Worm (Caenorhabditis elegans) whole organism, L3 larva: Measurements from ENCODE around the gene nep-16.

ENCODE experiments used
- R02D3.7 ChIP-seq: fragments of 150-350 bp; optimal IDR thresholded peaks from 2 replicates; lab custom pipeline; 2014; ENCODE audit warnings: missing biosample characterization, missing genetic modification characterization
- ZK546.5 ChIP-seq: sonication (generic microtip); optimal IDR thresholded peaks from 2 replicates; lab custom pipeline; 2017; ENCODE audit warnings: missing biosample characterization, missing genetic modification characterization
- aly-2 ChIP-seq: fragments of 150-350 bp; optimal IDR thresholded peaks from 2 replicates; lab custom pipeline; 2014; ENCODE audit warnings: missing biosample characterization, missing genetic modification characterization
- ama-1 ChIP-seq: fragments of 150-350 bp; optimal IDR thresholded peaks from 2 replicates; lab custom pipeline; 2018
- ceh-16 ChIP-seq: sonication (generic microtip); optimal IDR thresholded peaks from 2 replicates; lab custom pipeline; 2017; ENCODE audit warnings: missing biosample characterization, missing genetic modification characterization
- ceh-28 ChIP-seq: fragments of 150-350 bp; optimal IDR thresholded peaks from 2 replicates; lab custom pipeline; 2014; ENCODE audit warnings: missing biosample characterization, missing genetic modification reagents, missing genetic modification characterization
- ceh-9 ChIP-seq: sonication (generic microtip); optimal IDR thresholded peaks from 2 replicates; lab custom pipeline; 2018; ENCODE audit warnings: missing biosample characterization, missing genetic modification characterization
- daf-12 ChIP-seq: fragments of 150-350 bp; optimal IDR thresholded peaks from 2 replicates; lab custom pipeline; 2014; ENCODE audit warnings: missing biosample characterization, missing genetic modification reagents, missing genetic modification characterization
- egl-5 ChIP-seq: fragments of 150-350 bp; optimal IDR thresholded peaks from 2 replicates; lab custom pipeline; 2017; ENCODE audit warnings: missing biosample characterization, missing genetic modification reagents, missing genetic modification characterization, inconsistent platforms
- elt-2 ChIP-seq: sonication (generic microtip); optimal IDR thresholded peaks from 2 replicates; lab custom pipeline; 2016; ENCODE audit warnings: missing genetic modification reagents, mild to moderate bottlenecking, missing genetic modification characterization, missing compliant biosample characterization
- elt-3 ChIP-seq, 3 experiments: fragments of 150-350 bp in 1 of 3; sonication (generic microtip) in 2 of 3; optimal IDR thresholded peaks; 2 replicates in 2 of 3; 4 replicates in 1 of 3; lab custom pipeline; 2014 to 2017; ENCODE audit warnings: missing biosample characterization in 3 of 3, missing genetic modification characterization in 3 of 3
- fkh-10 ChIP-seq: sonication (generic microtip); optimal IDR thresholded peaks from 2 replicates; lab custom pipeline; 2017; ENCODE audit warnings: missing biosample characterization, missing genetic modification reagents, missing genetic modification characterization
- fkh-2 ChIP-seq: fragments of 150-350 bp; optimal IDR thresholded peaks from 2 replicates; lab custom pipeline; 2014; ENCODE audit warnings: missing biosample characterization, missing genetic modification reagents, missing genetic modification characterization
- hmg-11 ChIP-seq: sonication (generic microtip); optimal IDR thresholded peaks from 2 replicates; lab custom pipeline; 2016; ENCODE audit warnings: missing genetic modification characterization, missing compliant biosample characterization
- jun-1 ChIP-seq: fragments of 150-350 bp; optimal IDR thresholded peaks from 2 replicates; lab custom pipeline; 2014; ENCODE audit warnings: missing biosample characterization, missing genetic modification reagents, missing genetic modification characterization
- lin-15B ChIP-seq: fragments of 150-350 bp; optimal IDR thresholded peaks from 2 replicates; lab custom pipeline; 2014; ENCODE audit warnings: missing biosample characterization, missing genetic modification characterization
- lin-39 ChIP-seq: fragments of 150-350 bp; optimal IDR thresholded peaks from 2 replicates; lab custom pipeline; 2018; ENCODE audit warnings: missing biosample characterization, missing genetic modification reagents, missing genetic modification characterization
- mdl-1 ChIP-seq: fragments of 150-350 bp; optimal IDR thresholded peaks from 2 replicates; lab custom pipeline; 2014; ENCODE audit warnings: missing biosample characterization, missing genetic modification characterization
- nfya-1 ChIP-seq: sonication (generic microtip); optimal IDR thresholded peaks from 2 replicates; lab custom pipeline; 2017; ENCODE audit warnings: missing genetic modification characterization, mild to moderate bottlenecking, missing compliant biosample characterization, antibody characterized with exemption, moderate library complexity; ENCODE audit not compliant: insufficient read depth
- nhr-237 ChIP-seq: fragments of 150-350 bp; optimal IDR thresholded peaks from 2 replicates; lab custom pipeline; 2014; ENCODE audit warnings: missing biosample characterization, missing genetic modification characterization
- nhr-25 ChIP-seq: sonication (generic microtip); optimal IDR thresholded peaks from 2 replicates; lab custom pipeline; 2017; ENCODE audit warnings: missing biosample characterization, missing genetic modification characterization
- nhr-28 ChIP-seq: fragments of 150-350 bp; optimal IDR thresholded peaks from 2 replicates; lab custom pipeline; 2014; ENCODE audit warnings: missing biosample characterization, missing genetic modification characterization
- nhr-43 ChIP-seq: sonication (generic microtip); optimal IDR thresholded peaks from 2 replicates; lab custom pipeline; 2016; ENCODE audit warnings: mild to moderate bottlenecking, missing genetic modification characterization, missing compliant biosample characterization; ENCODE audit not compliant: poor library complexity, severe bottlenecking
- nhr-67 ChIP-seq: fragments of 150-350 bp; optimal IDR thresholded peaks from 2 replicates; lab custom pipeline; 2014; ENCODE audit warnings: missing biosample characterization, missing genetic modification characterization
- pha-4 ChIP-seq: fragments of 150-350 bp; optimal IDR thresholded peaks from 2 replicates; lab custom pipeline; 2014; ENCODE audit warnings: missing biosample characterization, missing genetic modification reagents, missing genetic modification characterization
- pqm-1 ChIP-seq: fragments of 150-350 bp; optimal IDR thresholded peaks from 2 replicates; lab custom pipeline; 2017; ENCODE audit warnings: missing biosample characterization, missing genetic modification characterization, inconsistent platforms
- sea-2 ChIP-seq: fragments of 150-350 bp; sonication (generic microtip); optimal IDR thresholded peaks from 4 replicates; lab custom pipeline; 2014; ENCODE audit warnings: missing biosample characterization, missing genetic modification reagents, missing genetic modification characterization
- skn-1 ChIP-seq: fragments of 150-350 bp; optimal IDR thresholded peaks from 2 replicates; lab custom pipeline; 2014; ENCODE audit warnings: missing biosample characterization, missing genetic modification characterization
- snpc-4 ChIP-seq: fragments of 150-350 bp; optimal IDR thresholded peaks from 2 replicates; lab custom pipeline; 2014; ENCODE audit warnings: missing biosample characterization, missing genetic modification characterization
- zag-1 ChIP-seq: fragments of 150-350 bp; optimal IDR thresholded peaks from 2 replicates; lab custom pipeline; 2014; ENCODE audit warnings: missing biosample characterization, missing genetic modification characterization
- ztf-11 ChIP-seq: fragments of 150-350 bp; optimal IDR thresholded peaks from 2 replicates; lab custom pipeline; 2014; ENCODE audit warnings: missing biosample characterization, missing genetic modification characterization
- ztf-4 ChIP-seq: fragments of 150-350 bp; optimal IDR thresholded peaks from 2 replicates; lab custom pipeline; 2014; ENCODE audit warnings: missing biosample characterization, missing genetic modification characterization

nep-16 gene

DNA sequence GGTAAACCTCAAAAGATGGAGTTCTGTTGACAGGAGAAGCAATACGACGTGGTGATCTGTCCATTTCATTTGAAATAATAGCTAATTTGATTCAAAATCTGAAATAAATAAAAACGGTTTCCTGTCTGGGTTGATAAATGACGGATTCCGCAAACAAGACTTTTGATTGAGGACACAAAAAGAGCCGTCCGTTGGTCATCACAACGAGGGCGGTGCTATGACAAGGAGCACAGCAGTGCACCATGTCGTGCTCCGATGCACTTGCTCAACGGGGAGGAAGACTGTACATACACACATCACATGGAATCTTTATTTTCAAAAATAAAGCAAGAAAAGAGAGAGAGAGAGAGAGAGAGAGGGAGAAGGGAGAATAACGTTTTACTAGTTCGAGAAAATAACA is at the start of gene nep-16:
Gene nep-16, minus strand, starts transcription at position 101 of the 400 bp plus-strand sequence.
- TF ChIP-seq ztf-11 (tag; lab: Kevin White, UChicago) (no peak), ztf-4 (tag; lab: Kevin White, UChicago) (no peak), hmg-11 (tag; lab: Kevin White, UChicago) (no peak), aly-2 (no peak), sea-2 (GFP tag; lab: Kevin White, UChicago) (no peak), ceh-16 (tag; lab: Kevin White, UChicago) (no peak), ceh-9 (tag; lab: Kevin White, UChicago) (no peak)

DNA sequence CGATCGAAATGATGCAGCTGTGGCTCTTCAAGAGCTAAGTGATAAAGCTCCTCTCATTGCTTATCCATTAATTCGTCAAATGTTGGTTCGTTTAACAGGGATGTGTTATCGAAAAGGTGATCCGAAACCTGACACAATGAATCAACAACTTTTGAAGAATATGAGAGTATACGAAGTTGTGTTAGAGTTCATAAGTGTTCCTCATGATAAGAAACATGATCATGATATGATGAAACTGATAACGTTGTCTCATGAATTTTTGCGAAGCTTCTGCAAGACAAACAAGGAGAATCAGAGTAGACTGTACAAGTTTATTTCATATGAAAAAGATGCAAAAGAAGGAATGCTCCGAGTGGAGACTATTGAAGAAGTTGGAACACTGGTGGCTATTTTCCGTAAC is 47.7 kb upstream of the nep-16 start:
- no peak for TF ChIP-seq mdl-1 (tag; lab: Kevin White, UChicago)
- TF ChIP-seq nhr-25 = no peak
- no peak for TF ChIP-seq ZK546.5
- no peak for TF ChIP-seq ceh-16 (tag; lab: Kevin White, UChicago)
- TF ChIP-seq sea-2 (GFP tag; lab: Kevin White, UChicago) = no peak
- TF ChIP-seq pqm-1 (tag; lab: Kevin White, UChicago) = peak; percentile 23
- TF ChIP-seq skn-1 = no peak
- no peak for TF ChIP-seq ceh-28
- peak; percentile 85 for TF ChIP-seq elt-2
- TF ChIP-seq, all 47 proteins: peak for 2

DNA sequence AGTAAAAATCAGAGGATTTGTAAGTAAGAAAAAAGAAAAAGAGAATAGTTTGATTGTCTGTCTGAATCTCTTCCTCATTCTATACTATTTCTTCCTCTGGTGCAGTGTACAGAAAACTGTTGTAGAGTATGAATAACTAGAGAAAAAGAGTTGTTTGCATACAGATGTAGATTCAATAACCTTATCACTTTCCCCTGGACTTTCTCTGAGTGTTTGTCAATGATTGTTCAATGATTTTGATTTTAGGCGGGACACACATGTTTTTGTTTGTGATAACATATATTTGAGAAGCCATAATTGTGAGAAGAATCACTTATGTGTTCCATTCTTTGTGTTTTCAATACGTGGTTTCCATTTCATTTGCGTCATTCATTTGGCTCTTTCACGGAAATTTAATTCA is 37.5 kb upstream of the nep-16 start:
- TF ChIP-seq snpc-4 (no peak), nhr-237 (tag; lab: Kevin White, UChicago) (no peak), nhr-43 (tag; lab: Kevin White, UChicago) (no peak), nhr-28 (tag; lab: Kevin White, UChicago) (no peak), fkh-10 (GFP tag; lab: Kevin White, UChicago) (no peak), jun-1 (tag; lab: Kevin White, UChicago) (peak; percentile 43), ZK546.5 (no peak), pqm-1 (tag; lab: Kevin White, UChicago) (peak; percentile 62), elt-2 (peak; percentile 83), pha-4 (tag; lab: Kevin White, UChicago) (peak; percentile 69), elt-3 (tag; optimal IDR thresholded peaks at IDR 0.05; lab: Kevin White, UChicago) (no peak)
- TF ChIP-seq, all 47 proteins: peak for 4

DNA sequence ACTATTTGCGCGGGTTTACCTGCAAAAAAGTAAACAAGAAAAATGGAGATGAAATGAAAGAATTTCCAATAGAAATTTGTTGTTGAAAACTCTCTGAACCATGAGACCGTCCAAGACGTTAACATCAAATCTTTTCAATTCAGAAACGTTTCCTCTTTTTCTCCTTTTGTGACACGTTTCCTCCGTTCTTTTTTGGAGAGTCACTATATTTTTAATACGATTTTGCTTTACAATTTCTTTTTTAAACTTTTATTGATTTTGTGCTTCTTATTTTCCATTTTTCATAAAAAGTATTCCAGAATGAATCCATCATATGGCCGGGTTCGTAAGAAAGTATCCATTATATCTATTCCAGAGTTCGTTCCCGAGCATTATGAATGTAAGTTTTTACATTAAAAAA is 33.2 kb upstream of the nep-16 start, which contains the start of gene itr-1:
Gene itr-1, plus strand, starts transcription at position 301 of the 400 bp plus-strand sequence.
- no peak for TF ChIP-seq pha-4 (tag; lab: Kevin White, UChicago)
- no peak for TF ChIP-seq snpc-4
- TF ChIP-seq lin-39 (tag; lab: Kevin White, UChicago) = no peak
- TF ChIP-seq ama-1 (lab: Kevin White, UChicago) = no peak
- no peak for TF ChIP-seq elt-3 (tag; optimal IDR thresholded peaks at IDR 0.05; lab: Kevin White, UChicago)
- no peak for TF ChIP-seq sea-2 (GFP tag; lab: Kevin White, UChicago)
- TF ChIP-seq egl-5 (tag; lab: Kevin White, UChicago) = no peak
- TF ChIP-seq, all 47 proteins: peak for 0

DNA sequence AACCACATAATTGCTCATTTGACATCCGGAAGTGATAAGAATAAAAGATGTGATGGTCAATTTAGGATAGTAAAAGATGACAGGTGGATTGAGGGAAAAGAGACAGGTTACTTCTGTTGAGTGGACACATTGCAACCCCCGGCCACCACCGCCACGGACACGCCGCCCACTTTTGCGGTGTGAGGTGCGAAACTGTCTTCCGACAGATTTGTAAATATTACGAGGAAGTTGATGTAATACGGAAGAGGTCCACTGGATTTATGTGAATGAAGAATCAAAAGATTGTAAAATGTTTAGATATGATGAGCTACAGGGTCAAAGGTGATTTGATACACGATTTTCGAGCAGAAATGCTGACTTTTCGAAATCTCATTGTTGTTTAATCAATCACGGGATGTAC is 31.2 kb upstream of the nep-16 start, which contains the start of gene C08G9.2:
Gene C08G9.2, minus strand, starts transcription at position 101 of the 400 bp plus-strand sequence.
- no peak for TF ChIP-seq nhr-237 (tag; lab: Kevin White, UChicago)
- no peak for TF ChIP-seq daf-12 (tag; lab: Kevin White, UChicago)
- no peak for TF ChIP-seq egl-5 (tag; lab: Kevin White, UChicago)
- no peak for TF ChIP-seq pqm-1 (tag; lab: Kevin White, UChicago)
- no peak for TF ChIP-seq zag-1 (tag; lab: Kevin White, UChicago)
- no peak for TF ChIP-seq fkh-2
- TF ChIP-seq nfya-1 (tag; lab: Kevin White, UChicago) = no peak
- no peak for TF ChIP-seq R02D3.7 (tag; lab: Kevin White, UChicago)
- TF ChIP-seq nhr-67 (tag; lab: Kevin White, UChicago) = no peak
- no peak for TF ChIP-seq nhr-28 (tag; lab: Kevin White, UChicago)
- no peak for TF ChIP-seq sea-2 (GFP tag; lab: Kevin White, UChicago)
- TF ChIP-seq nhr-25 = no peak
- TF ChIP-seq lin-15B (tag; lab: Kevin White, UChicago) = no peak
- TF ChIP-seq pha-4 (tag; lab: Kevin White, UChicago) = no peak
- TF ChIP-seq ceh-16 (tag; lab: Kevin White, UChicago) = no peak
- TF ChIP-seq elt-3 (tag; optimal IDR thresholded peaks at IDR 0.05; lab: Kevin White, UChicago) = no peak
- TF ChIP-seq ceh-9 (tag; lab: Kevin White, UChicago) = no peak
- TF ChIP-seq, all 47 proteins: peak for 0
